Fruit fly (Drosophila melanogaster): Measurements from ENCODE around the gene Or85a.

dm6 chr3R:8362259-8362876 lies 40.8 kb downstream of the Or85a start, which contains the start of the genes Veneno and CG7963:
- TF ChIP-seq Myc (optimal IDR thresholded peaks at IDR 0.05) (no peak), dl (GFP tag; optimal IDR thresholded peaks at IDR 0.05; ENCODE audit: insufficient read depth in 1 of 2, partially characterized antibody in 2 of 2) (no peak), Hr78 (GFP tag; optimal IDR thresholded peaks at IDR 0.05) (no peak), h (GFP tag; optimal IDR thresholded peaks at IDR 0.05) (no peak), dmrt93B (GFP tag; optimal IDR thresholded peaks at IDR 0.05) (no peak), lola (GFP tag; optimal IDR thresholded peaks at IDR 0.05) (no peak)
